Fruit fly (Drosophila melanogaster) S2 (cell line): ENCODE data around the gene a10.

Source experiments
- CG8478 ChIP-seq: fragments of >200 bp; optimal IDR thresholded peaks from 2 replicates; lab custom pipeline; 2018
- CTCF ChIP-seq, 2 experiments: fragments of >200 bp; optimal IDR thresholded peaks; 2 replicates each; lab custom pipeline; 2018

DNA sequence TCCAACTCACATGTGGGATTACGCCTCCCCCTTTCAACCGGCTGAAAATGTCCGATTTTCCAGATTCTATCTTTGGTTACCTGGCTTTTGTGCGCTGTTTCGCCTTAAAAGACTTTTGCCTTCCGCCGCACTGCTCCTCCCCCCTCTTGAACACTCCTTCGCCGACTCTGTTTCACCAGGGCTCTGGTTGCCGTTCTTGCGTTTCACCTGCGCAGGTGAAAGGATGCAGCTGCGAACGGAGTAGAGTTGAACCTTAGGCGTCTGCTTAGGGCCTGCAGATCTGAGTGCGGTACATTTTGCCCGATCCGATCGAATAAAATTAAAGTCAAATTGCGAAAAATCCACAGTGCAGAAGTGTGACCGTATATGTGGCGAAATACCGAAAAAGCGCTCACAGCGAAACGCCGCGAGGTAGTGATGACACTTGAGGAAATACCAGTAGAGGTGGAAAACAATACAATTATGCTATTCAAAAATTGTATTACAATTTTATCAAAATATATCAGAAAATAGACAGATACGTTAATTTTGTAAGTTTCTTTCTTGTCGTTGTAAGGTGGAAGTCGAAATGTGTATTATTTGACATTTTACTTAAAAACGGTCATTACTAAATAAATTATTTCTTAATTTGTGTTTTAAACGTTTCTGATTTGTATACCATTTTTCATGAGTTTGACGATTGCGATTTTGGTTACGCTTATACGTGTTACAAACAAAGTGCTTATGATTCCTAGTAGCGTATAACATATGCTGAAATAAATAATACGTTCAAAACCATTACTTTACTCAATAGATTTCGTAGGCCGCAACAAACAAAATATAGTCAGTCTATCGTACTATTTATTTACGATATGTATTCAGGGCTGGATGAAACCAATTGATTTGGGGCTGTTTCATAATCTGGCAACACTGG is 7.6 kb downstream of the a10 start, which contains the start of the genes CG6664 and CG7728:
- TF ChIP-seq CTCF (optimal IDR thresholded peaks at IDR 0.05; lab: Kevin White, UChicago) (no peak), CG8478 (lab: Kevin White, UChicago) (no peak)
